Fruit fly (Drosophila melanogaster) whole organism, pupa: ENCODE measurements around the gene ClC-c.

Experiments
- CG13204 ChIP-seq: fragments of 200-800 bp; sonication (Bioruptor generic); optimal IDR thresholded peaks from 2 replicates; lab custom pipeline; 2018; ENCODE audit warnings: missing biosample characterization, mild to moderate bottlenecking, missing genetic modification characterization, moderate library complexity
- CG14655 ChIP-seq: fragments of 200-800 bp; sonication (Bioruptor generic); optimal IDR thresholded peaks from 3 replicates; lab custom pipeline; 2017; ENCODE audit warnings: mild to moderate bottlenecking, missing biosample characterization, missing genetic modification reagents, missing genetic modification characterization
- CG15710 ChIP-seq: fragments of 200-800 bp; sonication (Bioruptor generic); optimal IDR thresholded peaks from 2 replicates; lab custom pipeline; 2018; ENCODE audit warnings: missing biosample characterization, mild to moderate bottlenecking, missing genetic modification characterization, moderate library complexity
- CG17806 ChIP-seq: fragments of 200-800 bp; sonication (Bioruptor generic); optimal IDR thresholded peaks from 2 replicates; lab custom pipeline; 2018; ENCODE audit warnings: missing biosample characterization, mild to moderate bottlenecking, missing genetic modification characterization, moderate library complexity
- CG32121 ChIP-seq: fragments of 200-800 bp; sonication (Bioruptor generic); IDR thresholded peaks from 2 replicates; pipeline ENCODE4 v1.3.6; 2022; ENCODE audit warnings: missing biosample characterization, missing genetic modification characterization
- CG4496 ChIP-seq: fragments of 200-800 bp; sonication (Bioruptor generic); IDR thresholded peaks from 3 replicates; pipeline ENCODE4 v1.3.6; 2022; ENCODE audit warnings: missing biosample characterization, missing genetic modification characterization
- CG8159 ChIP-seq: fragments of 200-800 bp; sonication (Bioruptor generic); optimal IDR thresholded peaks from 3 replicates; lab custom pipeline; 2018; ENCODE audit warnings: missing biosample characterization, mild to moderate bottlenecking, missing genetic modification characterization, moderate library complexity
- D1 ChIP-seq: fragments of 200-800 bp; sonication (Bioruptor generic); optimal IDR thresholded peaks from 2 replicates; lab custom pipeline; 2018; ENCODE audit warnings: missing biosample characterization, mild to moderate bottlenecking, missing genetic modification characterization, moderate library complexity
- EcR ChIP-seq: fragments of 200-800 bp; sonication (Bioruptor generic); optimal IDR thresholded peaks from 3 replicates; lab custom pipeline; 2019; ENCODE audit warnings: missing biosample characterization, missing genetic modification characterization, mild to moderate bottlenecking, moderate library complexity, missing genetic modification reagents
- Pif1B ChIP-seq: fragments of 200-800 bp; sonication (Bioruptor generic); optimal IDR thresholded peaks from 3 replicates; lab custom pipeline; 2016; ENCODE audit warnings: missing biosample characterization, missing genetic modification characterization
- fd96Ca ChIP-seq: fragments of 200-800 bp; sonication (Bioruptor generic); IDR thresholded peaks from 3 replicates; pipeline ENCODE4 v1.3.6; 2022; ENCODE audit warnings: missing biosample characterization, missing genetic modification characterization
- gl ChIP-seq: fragments of 200-800 bp; sonication (Bioruptor generic); optimal IDR thresholded peaks from 2 replicates; lab custom pipeline; 2018; ENCODE audit warnings: missing biosample characterization, mild to moderate bottlenecking, missing genetic modification characterization
- rn ChIP-seq: fragments of 200-800 bp; sonication (Bioruptor generic); IDR thresholded peaks from 2 replicates; pipeline ENCODE4 v1.3.6; 2022; ENCODE audit warnings: missing biosample characterization, missing genetic modification characterization

DNA sequence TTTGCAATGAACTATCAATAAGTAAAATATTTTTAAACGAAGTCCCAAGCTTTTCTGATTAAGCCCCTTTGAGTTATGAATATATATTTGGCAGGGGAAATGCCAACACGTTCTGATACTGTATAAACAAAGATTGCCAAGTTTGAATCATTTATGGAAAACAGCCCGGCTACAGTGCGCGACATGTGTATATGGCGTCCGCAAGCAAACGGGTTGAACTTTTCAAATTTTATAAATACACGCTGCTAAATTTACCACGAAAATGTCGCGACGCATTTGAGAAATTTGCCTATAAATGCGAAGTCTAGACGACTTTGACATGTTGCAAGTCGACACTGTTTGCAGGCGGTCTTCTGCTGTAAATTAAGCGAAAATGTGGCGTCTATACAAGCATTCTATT is 42.2 kb upstream of the ClC-c start:
- peak; percentile 58 for TF ChIP-seq CG17806 (tag; lab: Kevin White, UChicago)
- TF ChIP-seq CG13204 (GFP tag; lab: Kevin White, UChicago), result peak; percentile 50
- peak; percentile 64 for TF ChIP-seq CG14655 (GFP tag; lab: Kevin White, UChicago)
- TF ChIP-seq rn (GFP tag; lab: Robert Waterston, UW), result peak; percentile 38; the same call in 1 of the 2 replicates
- peak; percentile 66 for TF ChIP-seq CG8159 (tag; lab: Kevin White, UChicago)
- peak; percentile 6 for TF ChIP-seq D1
- peak; percentile 86 for TF ChIP-seq CG4496 (GFP tag; lab: Robert Waterston, UW)
- peak; percentile 70 for TF ChIP-seq CG32121 (GFP tag; lab: Robert Waterston, UW)
- TF ChIP-seq EcR (GFP tag; lab: Kevin White, UChicago), result no peak
- peak; percentile 39 for TF ChIP-seq gl
- peak; percentile 81 for TF ChIP-seq fd96Ca
- peak; percentile 72 for TF ChIP-seq CG15710 (tag; lab: Kevin White, UChicago)
- peak; percentile 52 for TF ChIP-seq Pif1B
